Fruit fly (Drosophila melanogaster): Measurements from ENCODE around the gene CG31788.

CG31788 gene

DNA sequence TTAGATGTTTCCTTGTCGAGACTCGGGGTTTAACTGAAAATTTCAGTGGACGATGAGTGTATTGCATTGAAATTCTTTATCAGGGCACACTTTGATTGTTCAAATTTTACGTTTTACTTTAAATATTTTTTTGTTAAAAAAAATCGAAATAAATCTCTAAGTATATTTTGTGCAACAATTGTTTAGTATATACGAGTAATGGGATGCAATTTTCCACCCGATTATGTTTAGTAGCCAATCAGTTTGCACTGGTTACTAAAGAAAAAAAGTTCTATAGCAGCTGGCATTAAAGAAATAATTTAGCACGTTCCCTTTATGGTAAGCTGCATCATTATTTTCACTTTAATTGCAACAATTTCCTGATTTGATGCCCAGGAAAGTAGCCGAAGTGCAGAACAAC lies at the start of gene CG31788:
TSS of gene CG31788 (minus strand) at position 101 of the 400 bp plus-strand sequence.
- TF ChIP-seq noc (tag; optimal IDR thresholded peaks at IDR 0.05): no peak

- no peak for TF ChIP-seq noc (tag; optimal IDR thresholded peaks at IDR 0.05)
Observed at dm6 chr2L:18305057-18305829, 47.5 kb upstream of the CG31788 start.

DNA sequence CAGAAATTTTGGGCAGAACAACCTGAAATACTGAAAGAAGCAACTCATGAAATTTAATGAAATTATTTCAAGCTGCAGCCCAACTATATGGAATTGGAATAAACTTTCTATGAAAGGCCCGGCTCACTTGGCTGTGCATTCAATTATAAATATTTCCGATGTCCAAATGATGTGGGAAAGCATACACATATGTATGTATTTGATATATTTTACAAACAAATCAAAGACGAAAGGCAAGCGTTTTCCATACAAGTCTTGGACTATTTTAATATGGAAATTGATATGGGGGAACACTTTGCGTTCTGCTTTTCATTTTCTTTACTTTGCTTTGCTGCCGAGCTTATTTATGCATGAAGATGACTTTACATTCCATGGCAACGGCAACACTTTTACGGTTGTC lies 46.7 kb upstream of the CG31788 start:
- TF ChIP-seq noc (tag; optimal IDR thresholded peaks at IDR 0.05): no peak

- no peak for TF ChIP-seq noc (tag; optimal IDR thresholded peaks at IDR 0.05)
Observed at dm6 chr2L:18302780-18303179, 45.0 kb upstream of the CG31788 start.

DNA sequence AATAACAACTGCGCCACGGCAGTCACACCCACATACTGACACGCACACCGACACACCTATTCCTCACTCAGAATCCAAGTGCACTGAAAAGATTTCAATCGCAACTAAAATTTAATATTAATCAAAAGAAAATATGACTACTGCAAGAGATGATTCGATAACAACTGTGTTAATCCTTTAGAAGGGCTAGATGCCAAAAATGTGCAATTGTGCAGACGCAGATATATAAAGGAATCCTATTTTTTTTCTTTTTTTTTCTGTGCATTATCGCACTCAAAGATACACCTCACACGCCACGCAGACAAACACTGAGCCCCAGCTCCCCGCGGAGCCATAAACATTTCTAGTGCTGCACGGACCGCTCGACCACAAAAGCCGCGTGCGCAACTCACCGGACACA lies 40.8 kb upstream of the CG31788 start:
- no peak for TF ChIP-seq noc (tag; optimal IDR thresholded peaks at IDR 0.05)

DNA sequence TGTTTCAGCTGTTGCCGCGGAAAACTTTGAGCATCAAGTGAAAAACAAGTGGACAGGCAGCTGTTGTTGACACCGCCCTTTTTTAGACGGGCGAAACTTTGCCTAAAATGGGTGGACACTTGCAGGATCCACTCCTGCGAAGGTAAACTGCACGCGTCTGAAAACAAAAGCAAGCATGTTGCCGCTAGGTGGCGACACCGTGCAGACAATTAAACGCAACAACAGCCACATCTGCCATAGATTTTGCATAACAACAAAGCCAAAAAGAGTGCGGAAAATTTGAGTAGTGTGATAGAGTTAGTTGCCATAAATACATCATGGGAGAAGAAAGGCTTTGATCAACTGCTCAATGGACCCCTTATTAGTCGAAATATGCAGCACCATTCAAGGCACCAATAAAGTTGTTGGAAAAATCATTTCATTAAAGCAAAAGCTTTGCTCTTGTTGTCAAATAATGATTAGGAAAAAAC lies 36.7 kb upstream of the CG31788 start, which contains the start of gene CG5790:
TSS of gene CG5790 (plus strand) at position 420 of the 470 bp plus-strand sequence.
- TF ChIP-seq noc (tag; optimal IDR thresholded peaks at IDR 0.05): no peak

DNA sequence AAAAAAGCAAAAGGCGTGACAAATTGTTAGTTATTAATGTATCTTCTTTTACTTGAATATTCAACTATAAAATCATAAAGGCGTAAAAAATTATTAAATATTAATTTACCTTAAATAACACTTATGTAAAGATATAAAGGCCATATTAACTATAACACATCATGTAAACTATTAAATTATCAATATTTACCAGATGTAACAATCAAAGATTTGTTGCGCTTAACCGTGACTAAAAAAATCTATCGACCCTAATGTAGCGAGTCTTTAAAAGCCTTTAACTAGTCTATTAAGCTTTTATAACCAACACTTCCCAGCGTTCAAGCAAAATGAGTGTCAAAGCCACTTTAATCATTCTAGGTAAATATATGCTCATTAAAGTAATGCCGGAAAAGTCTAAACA lies 34.4 kb upstream of the CG31788 start, which contains the start of gene Sfp36F:
TSS of gene Sfp36F (plus strand) at position 301 of the 400 bp plus-strand sequence.
- no peak for TF ChIP-seq noc (tag; optimal IDR thresholded peaks at IDR 0.05)

dm6 chr2L:18291362-18291761 lies 33.6 kb upstream of the CG31788 start, which contains the start of gene CG43362:
Gene CG43362, minus strand, starts transcription at chr2L:18291462.
- TF ChIP-seq noc (tag; optimal IDR thresholded peaks at IDR 0.05): no peak

- TF ChIP-seq noc (tag; optimal IDR thresholded peaks at IDR 0.05): no peak
Observed at dm6 chr2L:18287171-18287570, 29.4 kb upstream of the CG31788 start.

- TF ChIP-seq noc (tag; optimal IDR thresholded peaks at IDR 0.05): no peak
Observed at dm6 chr2L:18285620-18286019, 27.8 kb upstream of the CG31788 start, which contains the start of gene CG31787. Gene CG31787, minus strand, starts transcription at chr2L:18285720.

DNA sequence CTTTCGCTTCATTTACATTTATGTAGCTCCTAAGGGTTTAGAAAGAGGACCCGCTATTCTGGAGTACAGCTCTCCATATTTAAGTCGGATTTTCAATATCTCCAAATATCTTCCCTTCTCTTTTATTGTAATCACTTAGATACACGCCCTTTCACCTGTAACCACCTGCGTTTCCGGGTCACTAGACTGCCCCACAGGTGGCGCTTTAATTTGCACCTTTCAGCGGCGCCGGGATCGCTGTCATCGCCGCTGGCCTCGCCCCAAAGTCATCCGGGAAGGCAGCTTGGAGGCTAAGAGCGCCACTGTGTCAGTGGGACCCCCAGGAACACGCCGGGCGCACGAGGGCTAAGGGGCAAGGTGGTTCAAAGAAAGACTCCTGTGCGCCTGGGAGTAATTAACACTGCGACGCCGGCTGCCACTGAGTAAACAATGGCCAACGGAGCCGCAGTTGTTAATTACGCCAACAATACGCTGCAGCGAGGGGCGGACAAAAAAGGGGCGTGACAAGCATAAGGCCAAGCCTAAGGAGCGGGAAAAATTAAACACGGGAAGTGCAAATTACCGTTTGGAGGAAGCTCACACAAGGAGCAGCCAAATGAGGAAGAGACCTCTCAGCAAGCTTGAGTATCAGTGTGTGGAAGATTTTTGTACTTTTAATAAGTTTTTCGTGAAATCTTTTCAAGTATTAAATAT lies 26.5 kb upstream of the CG31788 start:
- no peak for TF ChIP-seq noc (tag; optimal IDR thresholded peaks at IDR 0.05)

dm6 chr2L:18275663-18276062 lies 17.9 kb upstream of the CG31788 start, which contains the start of gene CG42750:
Gene CG42750, minus strand, starts transcription at chr2L:18275770.
- TF ChIP-seq noc (tag; optimal IDR thresholded peaks at IDR 0.05): no peak

dm6 chr2L:18267815-18268214 lies 10.0 kb upstream of the CG31788 start:
- TF ChIP-seq noc (tag; optimal IDR thresholded peaks at IDR 0.05): no peak

DNA sequence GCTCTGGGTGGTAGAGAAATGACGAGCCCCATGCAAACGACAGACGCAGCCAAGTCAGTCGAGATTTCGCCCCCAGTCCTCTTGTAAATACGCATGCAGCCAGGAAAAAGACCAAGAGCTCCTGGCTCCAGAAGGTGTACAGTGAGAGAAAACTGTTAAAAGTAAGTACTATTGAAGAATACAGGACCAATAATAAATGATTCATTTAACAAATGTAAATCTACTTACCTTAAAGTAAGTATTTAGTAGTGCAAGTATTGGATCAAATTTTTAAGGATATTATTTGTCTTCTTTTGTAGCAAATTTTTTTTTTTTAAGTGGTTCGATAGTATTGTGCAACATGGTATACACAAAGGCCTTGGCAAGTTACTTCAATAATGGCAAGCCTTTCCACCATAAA lies 21.3 kb downstream of the CG31788 start:
- TF ChIP-seq noc (tag; optimal IDR thresholded peaks at IDR 0.05): no peak

- TF ChIP-seq noc (tag; optimal IDR thresholded peaks at IDR 0.05): no peak
Observed at dm6 chr2L:18209137-18209536, 48.6 kb downstream of the CG31788 start, which contains the start of gene CG31802. Gene CG31802, minus strand, starts transcription at chr2L:18209237.

Data from whole organism, larva.